Worm (Caenorhabditis elegans): Measurements from ENCODE around the gene K01A2.4.

DNA sequence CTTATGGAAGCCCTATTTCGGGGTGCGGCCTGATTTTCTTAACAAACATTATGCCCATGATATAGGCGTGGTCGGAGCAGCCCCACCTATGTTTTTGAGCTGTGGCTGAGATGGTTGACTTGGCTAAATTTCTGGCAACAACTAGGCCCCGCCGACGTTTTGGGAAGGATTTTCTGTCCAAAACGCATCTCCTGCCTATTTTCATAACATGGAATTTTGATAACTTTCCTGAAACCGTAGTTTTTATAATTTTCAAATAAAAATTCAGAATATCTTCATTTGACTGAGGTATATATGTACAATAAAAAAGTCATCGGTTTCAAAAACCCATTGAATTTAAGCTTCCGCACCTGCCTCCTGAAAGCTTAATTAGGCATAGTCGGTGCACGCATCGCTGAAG is 13.9 kb downstream of the K01A2.4 start:
- TF ChIP-seq pha-4 (tag; optimal IDR thresholded peaks at IDR 0.05) (no peak), T23F11.4 (GFP tag; optimal IDR thresholded peaks at IDR 0.05) (no peak), lin-11 (tag; optimal IDR thresholded peaks at IDR 0.05) (no peak), sdc-2 (tag; optimal IDR thresholded peaks at IDR 0.05) (no peak), dve-1 (tag; optimal IDR thresholded peaks at IDR 0.05) (no peak), pha-2 (tag; optimal IDR thresholded peaks at IDR 0.05) (no peak)

All from whole organism, late embryonic.